Fruit fly (Drosophila melanogaster): ENCODE measurements around the gene CG17124.

Gene CG17124

DNA sequence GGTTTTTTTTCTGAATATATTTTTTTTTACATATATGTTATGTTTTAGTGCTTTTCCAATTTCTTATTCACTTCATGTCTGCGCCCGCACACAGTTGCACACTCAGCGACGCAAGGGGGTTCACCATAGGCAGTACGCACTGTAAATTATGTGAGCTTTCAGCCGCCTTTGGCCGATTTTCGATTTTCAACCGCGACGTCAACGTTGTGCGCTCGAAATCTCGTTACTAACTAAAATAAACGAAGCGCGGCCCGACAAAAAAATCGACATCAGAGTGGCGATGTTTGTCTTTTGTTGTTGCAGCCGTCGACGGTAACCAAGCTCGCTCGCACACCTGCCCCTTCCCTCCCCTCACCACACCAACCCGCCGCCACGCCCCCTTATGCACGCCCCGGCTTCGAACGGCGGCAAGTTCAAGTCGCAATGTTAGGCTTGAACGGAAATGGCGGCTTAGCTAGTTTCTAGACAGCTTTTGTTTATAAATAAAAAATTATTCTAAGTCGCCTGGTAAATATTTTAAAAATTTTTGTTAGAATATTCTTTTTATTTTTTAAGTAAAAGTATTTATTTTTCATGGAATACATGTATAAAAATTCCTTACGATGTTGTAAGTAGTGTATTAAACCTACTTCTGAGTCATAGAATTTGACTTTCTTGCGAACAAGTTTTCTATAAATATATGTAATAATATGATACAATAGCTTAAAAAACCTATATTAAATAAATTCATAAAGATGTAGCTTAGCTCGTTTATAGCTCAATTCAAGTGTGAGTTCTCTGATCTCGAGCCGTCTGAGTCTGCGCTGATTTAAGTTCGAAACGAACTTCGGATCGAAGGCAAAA lies 45.0 kb upstream of the CG17124 start, which contains the start of gene CG31869 (continued):
- TF ChIP-seq pdm3 (GFP tag; optimal IDR thresholded peaks at IDR 0.05) (peak; percentile 34), CG1621 (tag; optimal IDR thresholded peaks at IDR 0.05) (no peak), salr (GFP tag; optimal IDR thresholded peaks at IDR 0.05) (peak in 1 of 2 experiments; percentile 5), CG4318 (GFP tag; optimal IDR thresholded peaks at IDR 0.05) (no peak), Smox (GFP tag; optimal IDR thresholded peaks at IDR 0.05) (peak; percentile 8), Lpt (GFP tag; optimal IDR thresholded peaks at IDR 0.05) (peak; percentile 21), CG10631 (GFP tag; optimal IDR thresholded peaks at IDR 0.05) (peak; percentile 37), dsx (GFP tag; optimal IDR thresholded peaks at IDR 0.05; ENCODE audit: poor library complexity, severe bottlenecking) (peak; percentile 13), fd85E (GFP tag; optimal IDR thresholded peaks at IDR 0.05) (no peak), spab (GFP tag; optimal IDR thresholded peaks at IDR 0.05) (no peak), CG6163 (GFP tag; IDR thresholded peaks at IDR 0.05) (peak; percentile 43; the same call in 2 of the 3 replicates), svp (GFP tag) (peak; percentile 77), CG3032 (tag; optimal IDR thresholded peaks at IDR 0.05) (peak; percentile 1)

- no peak for TF ChIP-seq Hr39 (GFP tag; optimal IDR thresholded peaks at IDR 0.05)
- no peak for TF ChIP-seq Smox (GFP tag; optimal IDR thresholded peaks at IDR 0.05)
- TF ChIP-seq fkh (GFP tag; optimal IDR thresholded peaks at IDR 0.05) = no peak
- TF ChIP-seq CG6792 (GFP tag; optimal IDR thresholded peaks at IDR 0.05) = no peak
- TF ChIP-seq fd85E (GFP tag; optimal IDR thresholded peaks at IDR 0.05) = no peak
- no peak for TF ChIP-seq CG6854 (GFP tag; optimal IDR thresholded peaks at IDR 0.05)
- TF ChIP-seq CG9139 (GFP tag; optimal IDR thresholded peaks at IDR 0.05) = no peak
- no peak for TF ChIP-seq CG15336 (GFP tag; IDR thresholded peaks at IDR 0.05)
- TF ChIP-seq esn (GFP tag; optimal IDR thresholded peaks at IDR 0.05) = no peak
- TF ChIP-seq net (GFP tag; optimal IDR thresholded peaks at IDR 0.05) = no peak
- TF ChIP-seq salr (GFP tag; optimal IDR thresholded peaks at IDR 0.05) = no peak
- no peak for TF ChIP-seq CG31627 (GFP tag; optimal IDR thresholded peaks at IDR 0.05)
- no peak for TF ChIP-seq lz (GFP tag; optimal IDR thresholded peaks at IDR 0.05)
- TF ChIP-seq fd59A (GFP tag; optimal IDR thresholded peaks at IDR 0.05) = no peak
- no peak for TF ChIP-seq CG4318 (GFP tag; optimal IDR thresholded peaks at IDR 0.05)
- TF ChIP-seq CG10631 (GFP tag; optimal IDR thresholded peaks at IDR 0.05) = no peak
- no peak for TF ChIP-seq Ets21C (GFP tag; optimal IDR thresholded peaks at IDR 0.05)
- TF ChIP-seq dsx (GFP tag; optimal IDR thresholded peaks at IDR 0.05; ENCODE audit: poor library complexity, severe bottlenecking) = no peak
Observed at dm6 chr2L:10795731-10796130, 39.6 kb upstream of the CG17124 start.

dm6 chr2L:10794032-10794431 lies 37.9 kb upstream of the CG17124 start:
- TF ChIP-seq Eip78C (GFP tag) (peak; percentile 75), CG8632 (GFP tag; optimal IDR thresholded peaks at IDR 0.05) (peak; percentile 25), CG6854 (GFP tag; optimal IDR thresholded peaks at IDR 0.05) (peak; percentile 77), eg (GFP tag; IDR thresholded peaks at IDR 0.05) (no peak), CG9139 (GFP tag; optimal IDR thresholded peaks at IDR 0.05) (peak; percentile 63), ss (GFP tag; optimal IDR thresholded peaks at IDR 0.05) (peak; percentile 20 to 70), CG1621 (tag; optimal IDR thresholded peaks at IDR 0.05) (no peak), topi (GFP tag; optimal IDR thresholded peaks at IDR 0.05) (no peak), spab (GFP tag; optimal IDR thresholded peaks at IDR 0.05) (peak; percentile 23), Blimp-1 (GFP tag; optimal IDR thresholded peaks at IDR 0.05) (peak; percentile 44), vri (GFP tag; optimal IDR thresholded peaks at IDR 0.05) (peak; percentile 11), lz (GFP tag; optimal IDR thresholded peaks at IDR 0.05) (peak; percentile 5), CG6163 (GFP tag; IDR thresholded peaks at IDR 0.05) (peak; percentile 57; the same call in 2 of the 3 replicates), Sox102F (GFP tag; optimal IDR thresholded peaks at IDR 0.05) (peak; percentile 51), CG6808 (GFP tag; optimal IDR thresholded peaks at IDR 0.05) (peak; percentile 55), CG3919 (GFP tag; optimal IDR thresholded peaks at IDR 0.05) (peak; percentile 19), Met (GFP tag; optimal IDR thresholded peaks at IDR 0.05) (peak; percentile 12), cyc (GFP tag; optimal IDR thresholded peaks at IDR 0.05) (no peak), CG34406 (GFP tag; optimal IDR thresholded peaks at IDR 0.05) (peak; percentile 25), CG11294 (GFP tag; IDR thresholded peaks at IDR 0.05) (no peak), CG10669 (GFP tag; optimal IDR thresholded peaks at IDR 0.05) (no peak)
